Fruit fly (Drosophila melanogaster) Kc167 (cell line): ENCODE results near the gene CG31960.

Source experiments
- Myc ChIP-seq: fragments of >200 bp; optimal IDR thresholded peaks from 2 replicates; lab custom pipeline; 2017; ENCODE audit warnings: missing external identifiers
- Sin3A ChIP-seq: fragments of >200 bp; optimal IDR thresholded peaks from 2 replicates; lab custom pipeline; 2018; ENCODE audit warnings: missing external identifiers
- h ChIP-seq: fragments of >200 bp; optimal IDR thresholded peaks from 3 replicates; lab custom pipeline; 2018; ENCODE audit warnings: missing external identifiers
- insv ChIP-seq: fragments of >200 bp; optimal IDR thresholded peaks from 3 replicates; lab custom pipeline; 2018; ENCODE audit warnings: missing external identifiers
- psq ChIP-seq: fragments of >200 bp; optimal IDR thresholded peaks from 2 replicates; lab custom pipeline; 2017; ENCODE audit warnings: missing external identifiers
- ttk ChIP-seq: sonication (Bioruptor generic); optimal IDR thresholded peaks from 2 replicates; lab custom pipeline; 2017; ENCODE audit warnings: missing external identifiers

CG31960 gene

dm6 chr2L:3832249-3832675, 47.5 kb downstream of the CG31960 start:
- TF ChIP-seq Myc (lab: Kevin White, UChicago): no peak
- no peak for TF ChIP-seq psq
- no peak for TF ChIP-seq h (lab: Kevin White, UChicago)
- TF ChIP-seq ttk: no peak
- no peak for TF ChIP-seq Sin3A (lab: Kevin White, UChicago)
- no peak for TF ChIP-seq insv (lab: Kevin White, UChicago)

dm6 chr2L:3833924-3834323, 49.2 kb downstream of the CG31960 start:
- TF ChIP-seq psq: no peak
- TF ChIP-seq ttk: no peak
- no peak for TF ChIP-seq insv (lab: Kevin White, UChicago)
- no peak for TF ChIP-seq Sin3A (lab: Kevin White, UChicago)
- TF ChIP-seq h (lab: Kevin White, UChicago): no peak
- TF ChIP-seq Myc (lab: Kevin White, UChicago): no peak

- TF ChIP-seq h (lab: Kevin White, UChicago) (no peak), Sin3A (lab: Kevin White, UChicago) (no peak)
Measured at dm6 chr2L:3835221-3835620, 50.5 kb downstream of the CG31960 start.
